Worm (Caenorhabditis elegans) whole organism, early embryonic: ENCODE measurements around the gene spr-3.

Source experiments
- aly-1 ChIP-seq: sonication (generic microtip); optimal IDR thresholded peaks from 2 replicates; lab custom pipeline; 2016; ENCODE audit warnings: missing genetic modification characterization, missing compliant biosample characterization
- ceh-36 ChIP-seq: sonication (generic microtip); optimal IDR thresholded peaks from 2 replicates; lab custom pipeline; 2016; ENCODE audit warnings: missing genetic modification characterization, inconsistent platforms, missing compliant biosample characterization
- hnd-1 ChIP-seq: sonication (generic microtip); optimal IDR thresholded peaks from 2 replicates; lab custom pipeline; 2016; ENCODE audit warnings: missing genetic modification characterization, missing compliant biosample characterization
- tbx-37 ChIP-seq: fragments of 200-800 bp; sonication (Bioruptor generic); conservative IDR thresholded peaks from 2 replicates; pipeline ENCODE4 v1.3.6; 2022; ENCODE audit warnings: missing genetic modification reagents, missing genetic modification characterization, missing compliant biosample characterization

ce11 chrX:4493439-4494006, 20.4 kb upstream of the spr-3 start:
- TF ChIP-seq hnd-1 (tag; lab: Kevin White, UChicago) (no peak), ceh-36 (tag; lab: Kevin White, UChicago) (no peak), aly-1 (tag; lab: Kevin White, UChicago) (no peak), tbx-37 (GFP tag; lab: Robert Waterston, UW) (no peak)
